Worm (Caenorhabditis elegans) whole organism, L1 larva: ENCODE measurements around the gene F44E2.9.

Experiments used
- dpl-1 ChIP-seq, 3 experiments: fragments of 150-350 bp in 2 of 3; sonication (generic microtip) in 1 of 3; optimal IDR thresholded peaks; 2 replicates each; lab custom pipeline; 2014 to 2017; ENCODE audit warnings: missing biosample characterization in 3 of 3, missing genetic modification characterization in 3 of 3, missing genetic modification reagents in 3 of 3
- egl-27 ChIP-seq, 2 experiments: fragments of 150-350 bp in 1 of 2; sonication (generic microtip); optimal IDR thresholded peaks; 3 replicates each; lab custom pipeline; 2017 to 2018; ENCODE audit warnings: missing biosample characterization in 2 of 2, missing genetic modification characterization in 2 of 2, missing genetic modification reagents in 2 of 2
- hpl-2 ChIP-seq: fragments of 150-350 bp; optimal IDR thresholded peaks from 2 replicates; lab custom pipeline; 2014; ENCODE audit warnings: missing biosample characterization, missing genetic modification reagents, missing genetic modification characterization
- lin-13 ChIP-seq: fragments of 150-350 bp; optimal IDR thresholded peaks from 2 replicates; lab custom pipeline; 2014; ENCODE audit warnings: missing biosample characterization, missing genetic modification reagents, missing genetic modification characterization
- mdl-1 ChIP-seq, 2 experiments: fragments of 150-350 bp; optimal IDR thresholded peaks; 2 replicates each; lab custom pipeline; 2014 to 2017; ENCODE audit warnings: missing biosample characterization in 2 of 2, missing genetic modification characterization in 2 of 2, inconsistent platforms in 1 of 2
- nhr-11 ChIP-seq: fragments of 150-350 bp; optimal IDR thresholded peaks from 2 replicates; lab custom pipeline; 2014; ENCODE audit warnings: missing biosample characterization, missing genetic modification characterization
- pag-3 ChIP-seq: sonication (generic microtip); optimal IDR thresholded peaks from 2 replicates; lab custom pipeline; 2017; ENCODE audit warnings: missing genetic modification characterization, mild to moderate bottlenecking, missing compliant biosample characterization, antibody characterized with exemption, borderline replicate concordance; ENCODE audit not compliant: insufficient read depth
- pqm-1 ChIP-seq: sonication (generic microtip); optimal IDR thresholded peaks from 3 replicates; lab custom pipeline; 2017; ENCODE audit warnings: missing biosample characterization, missing genetic modification characterization
- snpc-4 ChIP-seq: fragments of 150-350 bp; optimal IDR thresholded peaks from 2 replicates; lab custom pipeline; 2014; ENCODE audit warnings: missing biosample characterization, missing genetic modification characterization
- unc-130 ChIP-seq: fragments of 150-350 bp; optimal IDR thresholded peaks from 2 replicates; lab custom pipeline; 2017; ENCODE audit warnings: missing biosample characterization, missing genetic modification characterization, inconsistent platforms
- zag-1 ChIP-seq: fragments of 150-350 bp; optimal IDR thresholded peaks from 2 replicates; lab custom pipeline; 2014; ENCODE audit warnings: missing biosample characterization, missing genetic modification characterization

DNA sequence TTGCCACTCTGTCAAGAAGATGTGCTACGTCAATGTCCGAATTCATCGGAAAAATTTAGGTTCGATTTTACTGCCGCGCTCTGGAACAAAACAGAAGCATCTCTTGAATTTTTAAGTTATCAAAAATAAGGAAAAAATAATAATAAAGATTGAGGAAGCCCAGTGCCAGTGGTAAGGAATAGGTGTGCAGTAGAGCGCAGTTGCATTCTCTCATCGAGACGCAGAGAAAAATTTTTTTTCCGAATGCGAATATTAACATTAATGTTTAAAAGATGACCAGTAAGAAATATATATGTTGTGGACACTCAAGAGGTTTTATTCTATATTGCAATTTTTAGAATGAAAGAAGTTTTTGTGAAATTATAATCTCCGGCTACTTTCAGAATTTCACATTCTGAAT lies 2.6 kb downstream of the F44E2.9 start:
- TF ChIP-seq dpl-1 (GFP tag; optimal IDR thresholded peaks at IDR 0.05; lab: Kevin White, UChicago), result peak; percentile 67 to 80 (median 72)
- peak; percentile 69 for TF ChIP-seq unc-130 (tag; lab: Kevin White, UChicago)
- no peak for TF ChIP-seq zag-1 (tag; lab: Kevin White, UChicago)
- no peak for TF ChIP-seq hpl-2 (GFP tag; lab: Kevin White, UChicago)
- peak in 1 of 2 experiments; percentile 15 for TF ChIP-seq mdl-1 (tag; optimal IDR thresholded peaks at IDR 0.05; lab: Kevin White, UChicago)
- TF ChIP-seq lin-13 (GFP tag; lab: Kevin White, UChicago), result no peak
- no peak for TF ChIP-seq pag-3 (tag; lab: Kevin White, UChicago)
- no peak for TF ChIP-seq egl-27 (tag; optimal IDR thresholded peaks at IDR 0.05; lab: Kevin White, UChicago)
- no peak for TF ChIP-seq pqm-1
- TF ChIP-seq nhr-11 (tag; lab: Kevin White, UChicago), result no peak
- TF ChIP-seq snpc-4, result no peak
